Worm (Caenorhabditis elegans) whole organism, L2 larva: ENCODE data around the gene F41E6.15.
"Not testable (repeated sequence)": the region's sequence is repeated elsewhere in the genome, so short reads cannot be mapped to it uniquely, and the experiment has no call there.

ENCODE experiments used
- ama-1 ChIP-seq: fragments of 150-350 bp; optimal IDR thresholded peaks from 2 replicates; lab custom pipeline; 2018; ENCODE audit warnings: inconsistent platforms
- nhr-77 ChIP-seq: fragments of 150-350 bp; optimal IDR thresholded peaks from 2 replicates; lab custom pipeline; 2014; ENCODE audit warnings: missing biosample characterization, missing genetic modification characterization
- ztf-4 ChIP-seq: fragments of 150-350 bp; optimal IDR thresholded peaks from 2 replicates; lab custom pipeline; 2014; ENCODE audit warnings: missing biosample characterization, missing genetic modification characterization

- not testable (repeated sequence) for TF ChIP-seq ama-1; ztf-4 (tag; lab: Kevin White, UChicago); nhr-77 (tag; lab: Kevin White, UChicago)
These were observed 27.8 kb downstream of the F41E6.15 start, which contains the start of gene F25G6.1 for ce11 chrV:8574762-8575161.
